Worm (Caenorhabditis elegans) whole organism, L2 larva: Measurements from ENCODE around the gene srx-34.

Experiments used
- F13H6.1 ChIP-seq: sonication (generic microtip); optimal IDR thresholded peaks from 2 replicates; lab custom pipeline; 2016; ENCODE audit warnings: missing genetic modification characterization, missing compliant biosample characterization
- R02D3.7 ChIP-seq: fragments of 150-350 bp; optimal IDR thresholded peaks from 2 replicates; lab custom pipeline; 2014; ENCODE audit warnings: missing biosample characterization, missing genetic modification characterization
- elt-3 ChIP-seq: sonication (generic microtip); optimal IDR thresholded peaks from 2 replicates; lab custom pipeline; 2017; ENCODE audit warnings: missing biosample characterization, missing genetic modification characterization
- snpc-4 ChIP-seq: fragments of 150-350 bp; optimal IDR thresholded peaks from 2 replicates; lab custom pipeline; 2014; ENCODE audit warnings: missing biosample characterization, missing genetic modification characterization
- ztf-11 ChIP-seq: sonication (generic microtip); optimal IDR thresholded peaks from 2 replicates; lab custom pipeline; 2017; ENCODE audit warnings: missing biosample characterization, missing genetic modification characterization

- TF ChIP-seq snpc-4 (no peak), ztf-11 (tag; lab: Kevin White, UChicago) (no peak), R02D3.7 (tag; lab: Kevin White, UChicago) (no peak), F13H6.1 (tag; lab: Kevin White, UChicago) (no peak), elt-3 (no peak)
Measured at ce11 chrV:7112223-7112622, 7.8 kb downstream of the srx-34 start.
